Worm (Caenorhabditis elegans) whole organism, L4 larva: Measurements from ENCODE around the gene spp-26.

ENCODE experiments used
- aha-1 ChIP-seq: fragments of 150-350 bp; peaks from one replicate; lab custom pipeline; 2014; ENCODE audit warnings: missing biosample characterization, missing genetic modification characterization
- attf-4 ChIP-seq: sonication (generic microtip); optimal IDR thresholded peaks from 3 replicates; lab custom pipeline; 2017; ENCODE audit warnings: missing biosample characterization, missing genetic modification characterization
- ceh-82 ChIP-seq: sonication (generic microtip); optimal IDR thresholded peaks from 2 replicates; lab custom pipeline; 2017; ENCODE audit warnings: missing biosample characterization, missing genetic modification characterization
- fkh-10 ChIP-seq: fragments of 150-350 bp; optimal IDR thresholded peaks from 2 replicates; lab custom pipeline; 2014; ENCODE audit warnings: missing biosample characterization, missing genetic modification reagents, missing genetic modification characterization
- hlh-30 ChIP-seq: sonication (generic microtip); optimal IDR thresholded peaks from 2 replicates; lab custom pipeline; 2017; ENCODE audit warnings: antibody characterized with exemption, mild to moderate bottlenecking, missing genetic modification characterization, missing compliant biosample characterization; ENCODE audit not compliant: insufficient read depth
- lsy-2 ChIP-seq, 2 experiments: fragments of 150-350 bp in 1 of 2; sonication (generic microtip) in 1 of 2; optimal IDR thresholded peaks; 2 replicates each; lab custom pipeline; 2014 to 2017; ENCODE audit warnings: missing biosample characterization in 2 of 2, missing genetic modification characterization in 2 of 2
- mdl-1 ChIP-seq, 2 experiments: fragments of 150-350 bp in 1 of 2; sonication (generic microtip) in 1 of 2; optimal IDR thresholded peaks; 2 replicates each; lab custom pipeline; 2014 to 2017; ENCODE audit warnings: missing biosample characterization in 2 of 2, missing genetic modification characterization in 2 of 2
- nhr-28 ChIP-seq: fragments of 150-350 bp; optimal IDR thresholded peaks from 2 replicates; lab custom pipeline; 2014; ENCODE audit warnings: missing biosample characterization, missing genetic modification characterization
- nhr-42 ChIP-seq: fragments of 200-800 bp; sonication (Bioruptor generic); IDR thresholded peaks from 2 replicates; pipeline ENCODE4 v1.3.6; 2022; ENCODE audit warnings: missing genetic modification characterization, missing compliant biosample characterization
- nhr-48 ChIP-seq: sonication (generic microtip); optimal IDR thresholded peaks from 2 replicates; lab custom pipeline; 2016; ENCODE audit warnings: mild to moderate bottlenecking, missing genetic modification characterization, missing compliant biosample characterization
- nhr-76 ChIP-seq: fragments of 150-350 bp; optimal IDR thresholded peaks from 2 replicates; lab custom pipeline; 2014; ENCODE audit warnings: missing biosample characterization, missing genetic modification characterization
- php-3 ChIP-seq: fragments of 200-800 bp; sonication (Bioruptor generic); IDR thresholded peaks from 2 replicates; pipeline ENCODE4 v1.3.6; 2022; ENCODE audit warnings: missing genetic modification reagents, missing genetic modification characterization, missing compliant biosample characterization
- vab-7 ChIP-seq: fragments of 200-800 bp; sonication (Bioruptor generic); IDR thresholded peaks from 2 replicates; pipeline ENCODE4 v1.3.6; 2022; ENCODE audit warnings: missing genetic modification reagents, missing genetic modification characterization, missing compliant biosample characterization
- ztf-11 ChIP-seq: fragments of 150-350 bp; optimal IDR thresholded peaks from 2 replicates; lab custom pipeline; 2014; ENCODE audit warnings: missing biosample characterization, missing genetic modification characterization

DNA sequence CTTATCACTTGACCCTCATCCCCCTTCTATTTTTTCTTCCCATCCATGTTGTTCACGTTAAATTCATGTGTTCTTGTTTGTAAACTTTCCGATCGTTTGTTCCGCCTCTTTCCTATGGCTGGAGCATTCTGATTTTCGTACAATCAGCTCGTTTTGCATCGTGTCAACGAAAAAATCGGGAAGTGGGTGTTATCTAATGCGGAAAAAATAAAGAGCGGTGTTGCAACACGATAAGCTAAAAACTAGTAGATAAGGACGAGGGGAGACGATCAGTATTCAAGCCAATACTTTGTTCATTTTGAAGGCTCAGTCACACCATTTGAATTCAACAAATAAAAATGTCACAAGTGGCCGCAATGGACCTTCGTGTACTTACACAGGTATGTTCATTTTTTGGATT, 34.2 kb downstream of the spp-26 start, which contains the start of gene acs-1:
- TF ChIP-seq ztf-11 (no peak), ceh-82 (tag; lab: Kevin White, UChicago) (no peak), nhr-76 (tag; lab: Kevin White, UChicago) (no peak), aha-1 (tag; lab: Kevin White, UChicago) (no peak), nhr-48 (no peak), hlh-30 (tag; lab: Kevin White, UChicago) (no peak), fkh-10 (no peak), php-3 (GFP tag; lab: Robert Waterston, UW) (no peak), vab-7 (no peak), nhr-42 (no peak), mdl-1 (tag; optimal IDR thresholded peaks at IDR 0.05; lab: Kevin White, UChicago) (no peak), lsy-2 (tag; optimal IDR thresholded peaks at IDR 0.05; lab: Kevin White, UChicago) (no peak), nhr-28 (tag; lab: Kevin White, UChicago) (peak; percentile 71), attf-4 (tag; lab: Kevin White, UChicago) (no peak)
